Worm (Caenorhabditis elegans) whole organism, L4/young adult: ENCODE data around the gene rpl-42.
"Not testable (repeated sequence)": the region's sequence is repeated elsewhere in the genome, so short reads cannot be mapped to it uniquely, and the experiment has no call there.

Experiments used
- W03F9.2 ChIP-seq: fragments of 150-350 bp; optimal IDR thresholded peaks from 2 replicates; lab custom pipeline; 2014; ENCODE audit warnings: missing biosample characterization, missing genetic modification characterization
- him-1 ChIP-seq: sonication (generic microtip); optimal IDR thresholded peaks from 2 replicates; lab custom pipeline; 2016; ENCODE audit warnings: missing genotype, missing genetic modification reagents, missing genetic modification characterization, missing compliant biosample characterization

DNA sequence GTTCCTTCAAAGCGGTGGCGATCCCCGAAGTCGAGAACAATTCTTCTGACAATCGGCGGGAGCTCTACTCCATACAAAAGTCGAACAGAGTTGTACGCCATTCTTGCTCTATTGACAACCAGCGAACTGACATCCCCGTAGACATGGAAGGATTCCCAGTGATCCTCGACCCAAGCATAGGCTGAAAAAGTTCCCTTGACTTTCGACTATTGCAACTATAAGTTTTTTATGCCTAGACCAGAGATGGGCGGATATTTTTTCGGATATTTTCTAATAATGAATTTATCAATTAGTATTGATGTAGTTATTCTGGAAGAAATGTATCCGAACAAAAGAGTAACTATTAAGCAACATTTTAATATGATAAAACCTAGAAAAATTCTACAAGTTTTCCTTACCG is 29.3 kb downstream of the rpl-42 start, which contains the start of gene W10C6.2:
- not testable (repeated sequence) for TF ChIP-seq W03F9.2, him-1 (tag; lab: Kevin White, UChicago)
